Worm (Caenorhabditis elegans) whole organism, L3 larva: Measurements from ENCODE around the gene F35F10.6.

Source experiments
- ama-1 ChIP-seq: fragments of 150-350 bp; optimal IDR thresholded peaks from 2 replicates; lab custom pipeline; 2018
- ceh-28 ChIP-seq: fragments of 150-350 bp; optimal IDR thresholded peaks from 2 replicates; lab custom pipeline; 2014; ENCODE audit warnings: missing biosample characterization, missing genetic modification reagents, missing genetic modification characterization
- ceh-82 ChIP-seq: fragments of 150-350 bp; optimal IDR thresholded peaks from 2 replicates; lab custom pipeline; 2014; ENCODE audit warnings: missing biosample characterization, missing genetic modification characterization
- elt-1 ChIP-seq: fragments of 150-350 bp; optimal IDR thresholded peaks from 2 replicates; lab custom pipeline; 2014; ENCODE audit warnings: missing biosample characterization, missing genetic modification characterization
- fos-1 ChIP-seq: fragments of 150-350 bp; optimal IDR thresholded peaks from 2 replicates; lab custom pipeline; 2014; ENCODE audit warnings: missing biosample characterization, missing genetic modification characterization
- pha-4 ChIP-seq: fragments of 150-350 bp; optimal IDR thresholded peaks from 2 replicates; lab custom pipeline; 2014; ENCODE audit warnings: missing biosample characterization, missing genetic modification reagents, missing genetic modification characterization
- skn-1 ChIP-seq: fragments of 150-350 bp; optimal IDR thresholded peaks from 2 replicates; lab custom pipeline; 2014; ENCODE audit warnings: missing biosample characterization, missing genetic modification characterization
- tbx-2 ChIP-seq: sonication (generic microtip); optimal IDR thresholded peaks from 2 replicates; lab custom pipeline; 2016; ENCODE audit warnings: mild to moderate bottlenecking, missing genetic modification characterization, missing compliant biosample characterization
- unc-62 ChIP-seq: fragments of 150-350 bp; sonication (generic microtip); optimal IDR thresholded peaks from 4 replicates; lab custom pipeline; 2014; ENCODE audit warnings: missing biosample characterization, missing genetic modification reagents, missing genetic modification characterization
- ztf-4 ChIP-seq: fragments of 150-350 bp; optimal IDR thresholded peaks from 2 replicates; lab custom pipeline; 2014; ENCODE audit warnings: missing biosample characterization, missing genetic modification characterization

- no peak for TF ChIP-seq unc-62 (GFP tag; lab: Kevin White, UChicago)
- no peak for TF ChIP-seq skn-1
- no peak for TF ChIP-seq ceh-82 (tag; lab: Kevin White, UChicago)
- no peak for TF ChIP-seq pha-4
- TF ChIP-seq tbx-2 (tag; lab: Kevin White, UChicago), result no peak
- TF ChIP-seq ceh-28 (tag; lab: Kevin White, UChicago), result no peak
- no peak for TF ChIP-seq ama-1 (lab: Kevin White, UChicago)
- no peak for TF ChIP-seq fos-1 (tag; lab: Kevin White, UChicago)
- no peak for TF ChIP-seq ztf-4 (tag; lab: Kevin White, UChicago)
- TF ChIP-seq elt-1 (tag; lab: Kevin White, UChicago), result no peak
Observed at ce11 chrV:3257277-3257676, 31.9 kb downstream of the F35F10.6 start, which contains the start of gene T28A11.22.
